Worm (Caenorhabditis elegans) whole organism, late embryonic: ENCODE results near the gene srh-298.

ENCODE experiments used
- C08G9.2 ChIP-seq: sonication (generic microtip); optimal IDR thresholded peaks from 2 replicates; lab custom pipeline; 2016; ENCODE audit warnings: mild to moderate bottlenecking, missing genetic modification characterization, moderate library complexity, missing compliant biosample characterization
- C38D4.7 ChIP-seq: fragments of 200-800 bp; sonication (Bioruptor generic); optimal IDR thresholded peaks from 2 replicates; lab custom pipeline; 2018; ENCODE audit warnings: mild to moderate bottlenecking, missing genetic modification characterization, moderate library complexity, missing compliant biosample characterization
- F13H6.1 ChIP-seq: sonication (generic microtip); optimal IDR thresholded peaks from 2 replicates; lab custom pipeline; 2016; ENCODE audit warnings: missing genetic modification characterization, missing compliant biosample characterization
- K09A11.1 ChIP-seq: sonication (generic microtip); optimal IDR thresholded peaks from 2 replicates; lab custom pipeline; 2017; ENCODE audit warnings: antibody characterized with exemption, mild to moderate bottlenecking, missing genetic modification characterization, missing compliant biosample characterization; ENCODE audit not compliant: insufficient read depth
- T23F11.4 ChIP-seq: fragments of 200-800 bp; sonication (Bioruptor generic); optimal IDR thresholded peaks from 2 replicates; lab custom pipeline; 2018; ENCODE audit warnings: mild to moderate bottlenecking, missing genetic modification characterization, missing compliant biosample characterization
- Y22D7AL.16 ChIP-seq: sonication (generic microtip); optimal IDR thresholded peaks from 2 replicates; lab custom pipeline; 2016; ENCODE audit warnings: missing genetic modification characterization, missing compliant biosample characterization
- ahr-1 ChIP-seq: sonication (generic microtip); optimal IDR thresholded peaks from 2 replicates; lab custom pipeline; 2016; ENCODE audit warnings: missing genetic modification characterization, missing compliant biosample characterization
- ama-1 ChIP-seq: fragments of 150-350 bp; optimal IDR thresholded peaks from 2 replicates; lab custom pipeline; 2014
- ceh-24 ChIP-seq: sonication (generic microtip); optimal IDR thresholded peaks from 2 replicates; lab custom pipeline; 2016; ENCODE audit warnings: mild to moderate bottlenecking, missing genetic modification characterization, missing compliant biosample characterization
- ceh-45 ChIP-seq: fragments of 200-800 bp; sonication (Bioruptor generic); IDR thresholded peaks from 2 replicates; pipeline ENCODE4 v1.3.6; 2022; ENCODE audit warnings: missing genetic modification reagents, missing genetic modification characterization, missing compliant biosample characterization
- ceh-48 ChIP-seq: sonication (generic microtip); optimal IDR thresholded peaks from 2 replicates; lab custom pipeline; 2016; ENCODE audit warnings: missing genetic modification characterization, inconsistent platforms, missing compliant biosample characterization
- ceh-6 ChIP-seq: fragments of 200-800 bp; sonication (Bioruptor generic); optimal IDR thresholded peaks from 2 replicates; lab custom pipeline; 2018; ENCODE audit warnings: mild to moderate bottlenecking, missing genetic modification characterization, missing compliant biosample characterization
- che-1 ChIP-seq: sonication (generic microtip); optimal IDR thresholded peaks from 2 replicates; lab custom pipeline; 2016; ENCODE audit warnings: mild to moderate bottlenecking, missing genetic modification characterization, missing compliant biosample characterization
- dmd-4 ChIP-seq: sonication (generic microtip); optimal IDR thresholded peaks from 2 replicates; lab custom pipeline; 2016; ENCODE audit warnings: borderline replicate concordance, missing genetic modification characterization, missing compliant biosample characterization
- dve-1 ChIP-seq: sonication (generic microtip); optimal IDR thresholded peaks from 2 replicates; lab custom pipeline; 2017; ENCODE audit warnings: antibody characterized with exemption, mild to moderate bottlenecking, missing genetic modification characterization, missing compliant biosample characterization
- eyg-1 ChIP-seq: sonication (generic microtip); optimal IDR thresholded peaks from 2 replicates; lab custom pipeline; 2016; ENCODE audit warnings: missing genotype, missing genetic modification characterization, missing compliant biosample characterization
- fax-1 ChIP-seq: sonication (generic microtip); optimal IDR thresholded peaks from 2 replicates; lab custom pipeline; 2016; ENCODE audit warnings: missing genotype, missing genetic modification characterization, missing compliant biosample characterization
- fkh-10 ChIP-seq: fragments of 150-350 bp; optimal IDR thresholded peaks from 2 replicates; lab custom pipeline; 2014; ENCODE audit warnings: missing biosample characterization, missing genetic modification reagents, missing genetic modification characterization
- fkh-6 ChIP-seq: sonication (generic microtip); optimal IDR thresholded peaks from 2 replicates; lab custom pipeline; 2016; ENCODE audit warnings: missing genetic modification characterization, missing compliant biosample characterization
- hlh-13 ChIP-seq: fragments of 200-800 bp; sonication (Bioruptor generic); optimal IDR thresholded peaks from 2 replicates; lab custom pipeline; 2018; ENCODE audit warnings: mild to moderate bottlenecking, missing genetic modification characterization, missing compliant biosample characterization
- hlh-15 ChIP-seq: sonication (generic microtip); optimal IDR thresholded peaks from 2 replicates; lab custom pipeline; 2016; ENCODE audit warnings: missing genetic modification characterization, missing compliant biosample characterization
- hlh-30 ChIP-seq: sonication (generic microtip); optimal IDR thresholded peaks from 2 replicates; lab custom pipeline; 2017; ENCODE audit warnings: antibody characterized with exemption, missing genetic modification characterization, missing compliant biosample characterization; ENCODE audit not compliant: insufficient read depth
- hlh-6 ChIP-seq: sonication (generic microtip); optimal IDR thresholded peaks from 2 replicates; lab custom pipeline; 2016; ENCODE audit warnings: missing genotype, missing genetic modification characterization, missing compliant biosample characterization
- hlh-8 ChIP-seq: sonication (generic microtip); optimal IDR thresholded peaks from 2 replicates; lab custom pipeline; 2016; ENCODE audit warnings: missing genotype, missing genetic modification characterization, missing compliant biosample characterization
- lim-6 ChIP-seq: sonication (generic microtip); optimal IDR thresholded peaks from 2 replicates; lab custom pipeline; 2016; ENCODE audit warnings: missing genetic modification characterization, missing compliant biosample characterization
- nfya-1 ChIP-seq: sonication (generic microtip); optimal IDR thresholded peaks from 2 replicates; lab custom pipeline; 2017; ENCODE audit warnings: missing genetic modification characterization, mild to moderate bottlenecking, missing compliant biosample characterization, antibody characterized with exemption, moderate library complexity
- odd-2 ChIP-seq: sonication (generic microtip); optimal IDR thresholded peaks from 2 replicates; lab custom pipeline; 2017; ENCODE audit warnings: antibody characterized with exemption, mild to moderate bottlenecking, missing genetic modification characterization, missing compliant biosample characterization
- pha-2 ChIP-seq: sonication (generic microtip); optimal IDR thresholded peaks from 2 replicates; lab custom pipeline; 2017; ENCODE audit warnings: mild to moderate bottlenecking, missing genetic modification characterization, missing compliant biosample characterization
- pha-4 ChIP-seq: fragments of 150-350 bp; optimal IDR thresholded peaks from 2 replicates; lab custom pipeline; 2018; ENCODE audit warnings: missing biosample characterization, missing genetic modification reagents, missing genetic modification characterization
- pqm-1 ChIP-seq: sonication (generic microtip); optimal IDR thresholded peaks from 2 replicates; lab custom pipeline; 2016; ENCODE audit warnings: missing genetic modification characterization, missing compliant biosample characterization
- rnt-1 ChIP-seq: sonication (generic microtip); optimal IDR thresholded peaks from 2 replicates; lab custom pipeline; 2016; ENCODE audit warnings: missing genetic modification characterization, missing compliant biosample characterization
- sdc-2 ChIP-seq: sonication (generic microtip); optimal IDR thresholded peaks from 2 replicates; lab custom pipeline; 2016; ENCODE audit warnings: missing genotype, missing genetic modification characterization, missing compliant biosample characterization
- sox-4 ChIP-seq: sonication (generic microtip); optimal IDR thresholded peaks from 2 replicates; lab custom pipeline; 2017; ENCODE audit warnings: mild to moderate bottlenecking, missing genetic modification characterization, inconsistent platforms, missing compliant biosample characterization
- tbx-7 ChIP-seq: sonication (generic microtip); optimal IDR thresholded peaks from 2 replicates; lab custom pipeline; 2016; ENCODE audit warnings: missing genotype, missing genetic modification characterization, missing compliant biosample characterization
- unc-3 ChIP-seq, 2 experiments: fragments of 200-800 bp in 1 of 2; sonication (Bioruptor generic) in 1 of 2; sonication (generic microtip) in 1 of 2; conservative IDR thresholded peaks in 1 of 2; optimal IDR thresholded peaks in 1 of 2; 2 replicates each; pipeline versions ENCODE4 v1.3.6 to Lab custom; 2016 to 2022; ENCODE audit warnings: missing compliant biosample characterization in 2 of 2, missing genetic modification characterization in 2 of 2, missing genetic modification reagents in 1 of 2
- unc-55 ChIP-seq: sonication (generic microtip); optimal IDR thresholded peaks from 2 replicates; lab custom pipeline; 2017; ENCODE audit warnings: missing biosample characterization, missing genetic modification reagents, missing genetic modification characterization
- unc-86 ChIP-seq: sonication (generic microtip); optimal IDR thresholded peaks from 2 replicates; lab custom pipeline; 2016; ENCODE audit warnings: missing genetic modification characterization, missing compliant biosample characterization

Gene srh-298

DNA sequence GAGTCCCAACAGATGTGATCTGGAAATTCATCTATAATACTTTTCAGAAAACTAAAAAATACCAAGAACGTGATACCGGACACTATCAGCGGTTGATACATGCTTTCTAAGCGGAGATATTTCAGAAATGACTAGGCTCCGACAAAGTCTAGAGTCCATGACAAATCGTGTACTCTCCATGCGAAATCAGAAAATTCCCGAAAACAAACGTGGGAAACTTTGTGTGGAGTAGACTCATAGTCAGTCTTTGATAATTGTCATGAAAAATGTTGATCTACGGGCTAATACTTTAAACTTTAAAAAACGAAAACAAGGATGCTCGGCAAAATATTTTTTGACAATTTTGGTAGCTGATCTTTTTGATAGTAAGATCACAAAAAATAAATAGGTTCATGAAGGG lies 19.9 kb upstream of the srh-298 start, which contains the start of gene srx-18:
srx-18 (minus strand) TSS at position 101 of the 400 bp plus-strand sequence.
- TF ChIP-seq hlh-8 (no peak), T23F11.4 (GFP tag; lab: Kevin White, UChicago) (no peak), pha-4 (no peak), unc-86 (tag; lab: Kevin White, UChicago) (no peak), che-1 (tag; lab: Kevin White, UChicago) (no peak), fax-1 (no peak), hlh-30 (no peak), sox-4 (tag; lab: Kevin White, UChicago) (no peak), pha-2 (tag; lab: Kevin White, UChicago) (no peak), odd-2 (no peak), dmd-4 (tag; lab: Kevin White, UChicago) (no peak), hlh-13 (GFP tag; lab: Kevin White, UChicago) (no peak), C38D4.7 (GFP tag; lab: Kevin White, UChicago) (no peak), C08G9.2 (tag; lab: Kevin White, UChicago) (no peak), pqm-1 (no peak), unc-55 (GFP tag; lab: Kevin White, UChicago) (no peak)

DNA sequence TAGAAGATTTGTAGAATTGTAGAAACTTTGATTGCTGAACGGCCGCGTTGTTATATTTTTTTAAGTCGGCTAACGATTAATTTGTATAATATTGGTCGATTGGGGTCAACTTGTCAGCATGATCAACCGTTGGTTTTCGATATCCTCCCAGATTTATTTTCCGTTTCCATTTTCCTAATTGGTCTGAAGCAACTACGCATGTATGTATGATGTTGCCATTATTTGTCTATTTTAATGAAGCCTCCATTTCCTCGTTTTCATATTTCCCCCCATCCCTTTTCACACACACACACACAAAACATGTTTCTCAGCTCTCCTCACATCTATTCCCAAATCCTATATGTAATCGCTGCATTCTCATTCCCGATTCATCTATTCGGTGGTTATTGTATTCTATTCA lies 18.1 kb upstream of the srh-298 start, which contains the start of gene srh-287:
srh-287 (plus strand) TSS at position 301 of the 400 bp plus-strand sequence.
- no peak for TF ChIP-seq pha-4
- TF ChIP-seq hlh-6 (tag; lab: Kevin White, UChicago): no peak
- TF ChIP-seq dve-1 (tag; lab: Kevin White, UChicago): no peak
- no peak for TF ChIP-seq tbx-7 (tag; lab: Kevin White, UChicago)
- TF ChIP-seq unc-86 (tag; lab: Kevin White, UChicago): no peak
- TF ChIP-seq ceh-45 (GFP tag; lab: Robert Waterston, UW): no peak
- no peak for TF ChIP-seq sdc-2 (tag; lab: Kevin White, UChicago)
- TF ChIP-seq unc-3 (GFP tag; conservative IDR thresholded peaks at IDR 0.05; lab: Robert Waterston, UW): no peak
- no peak for TF ChIP-seq unc-3 (tag; optimal IDR thresholded peaks at IDR 0.05; lab: Kevin White, UChicago)
- TF ChIP-seq ceh-24 (tag; lab: Kevin White, UChicago): no peak
- no peak for TF ChIP-seq Y22D7AL.16 (tag; lab: Kevin White, UChicago)
- TF ChIP-seq hlh-30: no peak
- no peak for TF ChIP-seq K09A11.1 (tag; lab: Kevin White, UChicago)
- TF ChIP-seq nfya-1 (tag; lab: Kevin White, UChicago): no peak

DNA sequence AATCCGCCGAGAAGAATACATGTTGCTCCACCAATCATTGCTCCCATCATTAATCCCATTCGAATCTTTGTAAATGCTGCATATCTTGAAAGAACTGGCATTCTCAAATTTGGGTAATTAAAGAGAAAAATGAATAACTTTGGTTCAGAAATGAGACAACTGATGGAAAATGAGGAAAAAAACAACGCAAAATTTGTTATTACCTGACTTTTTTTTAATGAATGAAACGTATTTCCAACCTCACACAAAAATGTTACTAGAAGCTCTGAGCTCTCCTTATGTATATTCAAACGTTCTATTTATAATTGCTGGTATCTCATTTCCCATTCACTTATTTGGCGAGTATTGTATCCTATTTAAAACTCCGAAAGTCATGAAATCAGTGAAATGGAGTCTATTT lies 16.1 kb upstream of the srh-298 start, which contains the start of the genes Y94A7B.11 and srh-292:
Y94A7B.11 (minus strand) TSS at position 101 of the 400 bp plus-strand sequence.
srh-292 (plus strand) TSS at position 251 of the 400 bp plus-strand sequence.
- no peak for TF ChIP-seq pha-4

DNA sequence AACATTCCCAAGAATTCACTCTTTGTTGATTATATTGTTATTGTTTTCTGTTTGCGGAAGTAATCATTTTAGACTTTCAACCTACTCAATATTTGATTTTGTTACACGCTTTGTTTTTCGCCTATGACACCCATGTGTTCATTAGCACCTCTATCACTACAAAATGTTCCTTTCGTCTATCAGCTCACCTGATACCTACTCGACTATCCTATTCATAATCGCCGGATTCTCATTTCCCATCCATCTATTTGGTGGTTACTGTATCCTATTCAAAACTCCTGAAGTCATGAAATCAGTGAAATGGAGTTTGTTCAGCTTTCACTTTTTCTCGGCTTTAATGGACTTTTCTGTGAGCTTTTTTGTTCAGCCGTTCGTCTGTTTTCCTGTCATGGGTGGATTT lies 13.3 kb upstream of the srh-298 start, which contains the start of gene srh-291:
srh-291 (plus strand) TSS at position 301 of the 400 bp plus-strand sequence.
- TF ChIP-seq sdc-2 (tag; lab: Kevin White, UChicago) (no peak), Y22D7AL.16 (tag; lab: Kevin White, UChicago) (no peak), fkh-10 (GFP tag; lab: Kevin White, UChicago) (no peak), fkh-6 (tag; lab: Kevin White, UChicago) (no peak), ceh-6 (GFP tag; lab: Kevin White, UChicago) (no peak), ceh-48 (tag; lab: Kevin White, UChicago) (no peak), eyg-1 (tag; lab: Kevin White, UChicago) (no peak)

DNA sequence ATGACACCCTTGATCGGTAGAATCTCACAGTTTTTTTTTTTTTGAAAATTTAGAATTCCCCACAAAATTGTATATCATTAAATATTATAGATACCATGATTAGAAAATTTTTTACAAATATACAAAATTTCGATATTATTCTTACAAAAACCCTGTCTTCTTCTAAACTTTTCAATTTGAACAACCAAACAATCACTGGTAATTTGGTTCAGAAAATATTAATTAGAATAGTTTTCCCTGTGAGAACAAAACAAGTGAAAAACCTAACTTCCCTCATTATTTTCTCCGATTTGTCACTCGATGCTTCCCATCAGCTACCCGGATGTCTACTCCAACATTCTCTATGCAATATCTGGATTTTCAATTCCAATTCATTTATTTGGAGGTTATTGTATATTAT lies 8.6 kb upstream of the srh-298 start, which contains the start of gene srh-296:
srh-296 (plus strand) TSS at position 301 of the 400 bp plus-strand sequence.
- TF ChIP-seq ahr-1 (tag; lab: Kevin White, UChicago) (no peak), unc-86 (tag; lab: Kevin White, UChicago) (no peak), lim-6 (tag; lab: Kevin White, UChicago) (no peak), sdc-2 (tag; lab: Kevin White, UChicago) (no peak), ama-1 (lab: Kevin White, UChicago) (no peak), hlh-15 (no peak), ceh-24 (tag; lab: Kevin White, UChicago) (no peak), rnt-1 (tag; lab: Kevin White, UChicago) (no peak), dmd-4 (tag; lab: Kevin White, UChicago) (no peak), F13H6.1 (tag; lab: Kevin White, UChicago) (no peak), hlh-8 (no peak), ceh-45 (GFP tag; lab: Robert Waterston, UW) (no peak)
